Worm (Caenorhabditis elegans): ENCODE results near the gene C34F6.7.

ce11 chrX:11226595-11226994 lies 11.3 kb upstream of the C34F6.7 start, which contains the start of gene C34F6.12:
- TF ChIP-seq M03D4.4 (tag; optimal IDR thresholded peaks at IDR 0.05), result no peak
- no peak for TF ChIP-seq zip-8 (tag; optimal IDR thresholded peaks at IDR 0.05)
- TF ChIP-seq lin-32 (GFP tag; optimal IDR thresholded peaks at IDR 0.05), result no peak
- TF ChIP-seq ztf-11 (tag; optimal IDR thresholded peaks at IDR 0.05), result no peak
- TF ChIP-seq nhr-2 (tag; optimal IDR thresholded peaks at IDR 0.05), result no peak
- TF ChIP-seq unc-62 (GFP tag; optimal IDR thresholded peaks at IDR 0.05), result no peak
- no peak for TF ChIP-seq nhr-76 (tag; optimal IDR thresholded peaks at IDR 0.05)
- TF ChIP-seq lsy-2 (tag; optimal IDR thresholded peaks at IDR 0.05), result no peak
- TF ChIP-seq unc-39 (tag; optimal IDR thresholded peaks at IDR 0.05), result no peak
- no peak for TF ChIP-seq bed-3 (GFP tag; optimal IDR thresholded peaks at IDR 0.05)
- no peak for TF ChIP-seq tbx-8 (GFP tag; optimal IDR thresholded peaks at IDR 0.05)
- TF ChIP-seq pha-4 (tag; optimal IDR thresholded peaks at IDR 0.05), result no peak
- TF ChIP-seq ces-1 (GFP tag; optimal IDR thresholded peaks at IDR 0.05), result no peak

Data from whole organism, mixed stage, embryonic.